Worm (Caenorhabditis elegans): ENCODE data around the gene zfp-2.

zfp-2 gene

DNA sequence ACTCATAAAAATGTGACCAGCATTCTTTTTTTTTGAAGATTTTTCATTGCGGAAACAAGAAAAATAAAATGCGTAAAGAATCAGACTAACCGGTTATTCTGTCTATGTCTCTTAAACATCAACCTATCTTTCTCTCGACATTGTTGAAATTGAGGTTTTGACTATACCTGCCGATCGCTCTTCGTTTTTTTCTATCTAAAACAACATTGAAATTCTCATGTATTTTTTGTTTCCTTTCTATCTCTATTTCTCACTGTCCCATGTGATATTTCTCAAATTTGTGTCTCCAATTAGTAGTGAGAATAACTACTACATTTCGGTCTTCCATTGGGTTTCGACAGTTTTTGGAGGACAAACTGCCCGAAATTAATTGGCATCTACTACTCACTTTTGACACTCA, 3.4 kb downstream of the zfp-2 start:
- TF ChIP-seq gmeb-2 (tag; optimal IDR thresholded peaks at IDR 0.05) (no peak), ceh-9 (tag; optimal IDR thresholded peaks at IDR 0.05) (no peak), ceh-6 (GFP tag; optimal IDR thresholded peaks at IDR 0.05) (no peak), sox-2 (GFP tag; IDR thresholded peaks at IDR 0.05) (no peak), ceh-34 (tag; optimal IDR thresholded peaks at IDR 0.05) (no peak), hlh-8 (tag; optimal IDR thresholded peaks at IDR 0.05) (no peak), nhr-232 (tag; optimal IDR thresholded peaks at IDR 0.05) (no peak)

DNA sequence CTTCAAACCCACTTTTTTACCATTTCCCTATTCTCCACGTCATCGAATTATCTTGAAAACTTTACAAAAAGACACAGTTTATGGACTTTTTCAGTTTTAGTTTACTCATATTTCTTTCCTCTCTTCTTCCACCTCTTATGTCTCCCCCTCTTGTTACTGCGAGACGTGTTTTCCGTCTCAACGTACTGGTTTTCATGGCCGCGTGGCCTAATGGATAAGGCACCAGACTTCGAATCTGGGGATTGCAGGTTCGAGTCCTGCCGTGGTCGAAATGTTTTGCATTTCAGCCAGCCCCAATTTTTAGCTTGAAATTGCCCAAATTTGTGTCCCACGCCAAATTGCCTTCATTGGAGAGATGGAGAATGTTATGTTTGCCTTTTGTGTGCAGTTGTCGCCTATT, 8.6 kb downstream of the zfp-2 start:
- peak; percentile 83 for TF ChIP-seq K09A11.1 (tag; optimal IDR thresholded peaks at IDR 0.05; ENCODE audit: insufficient read depth)
- TF ChIP-seq dmd-4 (tag; optimal IDR thresholded peaks at IDR 0.05; ENCODE audit: borderline replicate concordance): peak; percentile 42
- TF ChIP-seq ztf-16 (tag; optimal IDR thresholded peaks at IDR 0.05): peak; percentile 68
- TF ChIP-seq pha-2 (tag; optimal IDR thresholded peaks at IDR 0.05): peak; percentile 75
- peak; percentile 80 for TF ChIP-seq sdc-2 (tag; optimal IDR thresholded peaks at IDR 0.05)
- TF ChIP-seq mec-3 (tag; optimal IDR thresholded peaks at IDR 0.05; ENCODE audit: borderline replicate concordance): peak; percentile 10
- TF ChIP-seq nhr-11 (tag; optimal IDR thresholded peaks at IDR 0.05): no peak
- TF ChIP-seq pha-4 (tag; optimal IDR thresholded peaks at IDR 0.05): no peak
- TF ChIP-seq zip-5 (tag; optimal IDR thresholded peaks at IDR 0.05): peak; percentile 65
- peak; percentile 91 for TF ChIP-seq ceh-19 (GFP tag; optimal IDR thresholded peaks at IDR 0.05)
- peak; percentile 80 for TF ChIP-seq unc-3 (GFP tag; conservative IDR thresholded peaks at IDR 0.05)
- peak; percentile 63 for TF ChIP-seq unc-3 (tag; optimal IDR thresholded peaks at IDR 0.05)
- TF ChIP-seq pat-9 (tag; optimal IDR thresholded peaks at IDR 0.05): peak; percentile 84
- peak; percentile 63 for TF ChIP-seq rnt-1 (tag; optimal IDR thresholded peaks at IDR 0.05)
- TF ChIP-seq ceh-31 (tag; optimal IDR thresholded peaks at IDR 0.05): peak; percentile 40
- TF ChIP-seq hlh-6 (tag; optimal IDR thresholded peaks at IDR 0.05): peak; percentile 93
- peak; percentile 86 for TF ChIP-seq syd-9 (tag; optimal IDR thresholded peaks at IDR 0.05)
- TF ChIP-seq K02D7.2 (tag; optimal IDR thresholded peaks at IDR 0.05): peak; percentile 72
- peak; percentile 76 for TF ChIP-seq sox-2 (GFP tag; IDR thresholded peaks at IDR 0.05)
- peak; percentile 88 for TF ChIP-seq fkh-6 (tag; optimal IDR thresholded peaks at IDR 0.05)
- TF ChIP-seq unc-42 (tag; optimal IDR thresholded peaks at IDR 0.05): peak; percentile 38
- peak; percentile 67 for TF ChIP-seq ahr-1 (tag; optimal IDR thresholded peaks at IDR 0.05)
- TF ChIP-seq unc-86 (tag; optimal IDR thresholded peaks at IDR 0.05): peak; percentile 88
- no peak for TF ChIP-seq fkh-10 (GFP tag; optimal IDR thresholded peaks at IDR 0.05)
- peak; percentile 81 for TF ChIP-seq gmeb-2 (tag; optimal IDR thresholded peaks at IDR 0.05)
- no peak for TF ChIP-seq elt-4 (tag; optimal IDR thresholded peaks at IDR 0.05)
- peak; percentile 79 for TF ChIP-seq npax-4 (tag; optimal IDR thresholded peaks at IDR 0.05)
- peak; percentile 81 for TF ChIP-seq Y22D7AL.16 (tag; optimal IDR thresholded peaks at IDR 0.05)
- peak; percentile 80 for TF ChIP-seq ceh-34 (tag; optimal IDR thresholded peaks at IDR 0.05)
- peak; percentile 91 for TF ChIP-seq elt-2 (tag; optimal IDR thresholded peaks at IDR 0.05)
- peak; percentile 85 for TF ChIP-seq ref-2 (tag; optimal IDR thresholded peaks at IDR 0.05)
- TF ChIP-seq ceh-2 (tag; optimal IDR thresholded peaks at IDR 0.05): peak; percentile 60
- TF ChIP-seq ceh-18 (tag; optimal IDR thresholded peaks at IDR 0.05): peak; percentile 70
- peak; percentile 49 for TF ChIP-seq hlh-8 (tag; optimal IDR thresholded peaks at IDR 0.05)
- TF ChIP-seq hlh-13 (GFP tag; optimal IDR thresholded peaks at IDR 0.05): peak; percentile 73
- peak; percentile 39 for TF ChIP-seq hlh-30 (tag; optimal IDR thresholded peaks at IDR 0.05; ENCODE audit: insufficient read depth)
- peak; percentile 89 for TF ChIP-seq sox-4 (tag; optimal IDR thresholded peaks at IDR 0.05)
- peak; percentile 88 for TF ChIP-seq ceh-6 (GFP tag; optimal IDR thresholded peaks at IDR 0.05)
- TF ChIP-seq C08G9.2 (tag; optimal IDR thresholded peaks at IDR 0.05): peak; percentile 72
- TF ChIP-seq ama-1 (optimal IDR thresholded peaks at IDR 0.05): no peak
- peak; percentile 53 for TF ChIP-seq nfya-1 (tag; optimal IDR thresholded peaks at IDR 0.05)
- peak; percentile 76 for TF ChIP-seq madf-2 (tag; optimal IDR thresholded peaks at IDR 0.05)
- TF ChIP-seq ceh-14 (tag; optimal IDR thresholded peaks at IDR 0.05): peak; percentile 16
- no peak for TF ChIP-seq ceh-22 (tag; optimal IDR thresholded peaks at IDR 0.05)
- TF ChIP-seq tbx-7 (tag; optimal IDR thresholded peaks at IDR 0.05): peak; percentile 45
- TF ChIP-seq odd-2 (tag; optimal IDR thresholded peaks at IDR 0.05): no peak
- no peak for TF ChIP-seq pqm-1 (tag; optimal IDR thresholded peaks at IDR 0.05)
- TF ChIP-seq ceh-45 (GFP tag; IDR thresholded peaks at IDR 0.05): peak; percentile 83
- TF ChIP-seq ceh-30 (tag; optimal IDR thresholded peaks at IDR 0.05): no peak
